Worm (Caenorhabditis elegans) whole organism, L1 larva: ENCODE results near the gene C35D10.6.

Experiments used
- C04F5.9 ChIP-seq: sonication (generic microtip); optimal IDR thresholded peaks from 2 replicates; lab custom pipeline; 2016; ENCODE audit warnings: missing genetic modification characterization, missing compliant biosample characterization
- aly-2 ChIP-seq: fragments of 150-350 bp; optimal IDR thresholded peaks from 2 replicates; lab custom pipeline; 2014; ENCODE audit warnings: missing biosample characterization, missing genetic modification characterization
- ama-1 ChIP-seq: fragments of 150-350 bp; optimal IDR thresholded peaks from 2 replicates; lab custom pipeline; 2014
- mef-2 ChIP-seq: fragments of 150-350 bp; optimal IDR thresholded peaks from 2 replicates; lab custom pipeline; 2014; ENCODE audit warnings: missing biosample characterization, missing genetic modification characterization
- nhr-11 ChIP-seq: fragments of 150-350 bp; optimal IDR thresholded peaks from 2 replicates; lab custom pipeline; 2014; ENCODE audit warnings: missing biosample characterization, missing genetic modification characterization
- nhr-237 ChIP-seq: fragments of 150-350 bp; optimal IDR thresholded peaks from 2 replicates; lab custom pipeline; 2014; ENCODE audit warnings: missing biosample characterization, missing genetic modification characterization
- tlp-1 ChIP-seq: fragments of 150-350 bp; optimal IDR thresholded peaks from 2 replicates; lab custom pipeline; 2014; ENCODE audit warnings: missing biosample characterization, missing genetic modification characterization

DNA sequence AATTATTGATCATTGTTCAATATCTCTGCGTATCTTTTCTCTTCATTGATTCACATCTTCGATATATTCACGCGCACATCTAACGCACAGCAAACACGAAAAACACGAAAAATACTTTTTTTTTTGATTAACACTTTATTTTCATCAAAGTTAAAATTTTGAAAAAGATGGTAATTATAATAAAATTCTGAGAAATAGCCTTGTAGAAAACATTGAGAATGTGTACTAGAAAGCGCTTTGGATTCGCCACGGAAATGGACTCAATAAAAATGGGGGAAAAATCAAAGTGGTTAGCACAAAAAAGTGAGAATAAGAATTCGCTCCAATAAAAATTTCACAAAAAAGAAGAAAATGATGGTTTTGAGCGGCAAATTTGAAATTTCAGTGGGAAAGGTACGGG, 34.4 kb downstream of the C35D10.6 start, which contains the start of gene F26F4.6:
- TF ChIP-seq nhr-11 (tag; lab: Kevin White, UChicago), result no peak
- no peak for TF ChIP-seq mef-2
- no peak for TF ChIP-seq nhr-237 (tag; lab: Kevin White, UChicago)
- TF ChIP-seq ama-1 (lab: Kevin White, UChicago), result no peak
- no peak for TF ChIP-seq tlp-1 (tag; lab: Kevin White, UChicago)
- no peak for TF ChIP-seq C04F5.9 (tag; lab: Kevin White, UChicago)
- TF ChIP-seq aly-2 (tag; lab: Kevin White, UChicago), result peak; percentile 18
